Fruit fly (Drosophila melanogaster): ENCODE data around the gene Sgs7.

The Sgs7 gene

DNA sequence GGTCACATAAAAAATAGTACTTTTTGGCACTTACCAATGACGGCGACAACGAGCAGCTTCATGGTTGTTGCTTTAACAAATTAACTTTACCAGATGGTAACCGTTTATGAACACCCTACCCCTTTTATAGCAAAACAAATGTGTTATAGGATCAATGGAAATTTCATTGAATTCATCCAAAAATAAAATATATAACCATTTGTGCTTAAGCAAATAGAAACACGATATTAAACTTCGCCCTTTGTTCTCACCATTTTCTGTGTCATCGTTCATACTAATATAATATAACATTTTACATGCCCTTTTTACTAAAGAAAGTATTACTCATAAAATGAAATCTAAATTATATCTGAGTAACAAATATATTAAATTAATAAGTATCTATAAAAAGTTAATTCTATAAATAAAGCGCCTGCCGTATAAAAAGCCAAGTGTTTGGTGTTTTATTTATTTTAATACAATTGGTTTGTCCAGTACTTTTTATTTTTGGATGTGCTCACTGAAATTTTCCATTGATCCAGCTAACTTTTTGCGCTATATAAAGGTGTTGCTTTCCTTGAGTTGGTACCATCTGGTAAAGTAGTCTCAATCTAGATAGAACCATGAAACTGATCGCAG, at the start of gene Sgs7, which contains the start of gene Sgs8:
Sgs7 (plus strand) TSS at position 568 of the 618 bp plus-strand sequence.
Sgs8 (minus strand) TSS at position 101 of the 618 bp plus-strand sequence.
- no peak for TF ChIP-seq CG33213 (GFP tag; optimal IDR thresholded peaks at IDR 0.05)
- TF ChIP-seq ssp (GFP tag; IDR thresholded peaks at IDR 0.05): no peak
- no peak for TF ChIP-seq Stat92E (GFP tag; optimal IDR thresholded peaks at IDR 0.05)
- TF ChIP-seq gcm2 (GFP tag; optimal IDR thresholded peaks at IDR 0.05): no peak
- TF ChIP-seq CG9932 (GFP tag; IDR thresholded peaks at IDR 0.05): no peak
- no peak for TF ChIP-seq CG4707 (GFP tag; optimal IDR thresholded peaks at IDR 0.05)
- no peak for TF ChIP-seq CG17612 (GFP tag; IDR thresholded peaks at IDR 0.05)
- no peak for TF ChIP-seq Nf-YB (GFP tag; optimal IDR thresholded peaks at IDR 0.05)
- TF ChIP-seq nau (GFP tag; optimal IDR thresholded peaks at IDR 0.05): no peak
- TF ChIP-seq sim (GFP tag; IDR thresholded peaks at IDR 0.05): no peak
- no peak for TF ChIP-seq CG3281 (GFP tag; optimal IDR thresholded peaks at IDR 0.05)

DNA sequence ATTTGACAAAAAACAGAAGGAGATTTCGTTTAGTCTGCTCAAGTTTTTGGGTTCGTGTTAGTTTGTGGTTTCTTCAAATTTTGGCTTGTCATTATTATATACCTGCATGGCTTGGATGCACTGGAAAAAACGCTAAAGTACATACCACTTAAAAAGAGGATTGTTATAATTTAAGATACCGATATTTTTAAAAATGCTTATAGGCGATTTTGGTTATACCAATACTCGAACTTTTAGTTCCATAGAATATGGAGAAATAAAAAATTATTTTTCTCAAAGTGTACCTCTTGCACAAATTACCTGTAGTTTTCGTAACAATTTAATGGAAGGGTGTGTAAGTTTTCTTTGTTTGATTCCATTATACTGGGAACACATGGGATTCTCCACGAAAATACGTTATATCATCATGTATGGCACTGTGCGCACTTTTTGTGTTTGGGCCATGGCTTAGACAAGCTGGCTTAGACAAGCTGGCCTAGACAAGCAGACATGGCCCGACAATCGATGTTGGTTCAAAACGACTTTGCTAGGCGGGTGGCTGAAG, 44.2 kb upstream of the Sgs7 start, which contains the start of gene Fum3:
Fum3 (minus strand) TSS at position 494 of the 544 bp plus-strand sequence.
- peak; percentile 53; the same call in 1 of the 2 replicates for TF ChIP-seq ara (GFP tag; IDR thresholded peaks at IDR 0.05)
- peak; percentile 15 for TF ChIP-seq dmrt99B (tag; optimal IDR thresholded peaks at IDR 0.05)
- no peak for TF ChIP-seq CG9609 (GFP tag; optimal IDR thresholded peaks at IDR 0.05)
- no peak for TF ChIP-seq hth (optimal IDR thresholded peaks at IDR 0.05)
- TF ChIP-seq CG7372 (GFP tag; IDR thresholded peaks at IDR 0.05): no peak
- peak; percentile 45 for TF ChIP-seq row (GFP tag; IDR thresholded peaks at IDR 0.05)
- TF ChIP-seq dysf (GFP tag; IDR thresholded peaks at IDR 0.05): peak; percentile 35; the same call in 1 of the 3 replicates
- TF ChIP-seq zen (tag; optimal IDR thresholded peaks at IDR 0.05): peak; percentile 50
- TF ChIP-seq tgo (GFP tag; IDR thresholded peaks at IDR 0.05): no peak
- TF ChIP-seq CG2712 (tag; optimal IDR thresholded peaks at IDR 0.05): peak; percentile 43
- peak; percentile 11 for TF ChIP-seq grau (tag; optimal IDR thresholded peaks at IDR 0.05)
- no peak for TF ChIP-seq CG12744 (GFP tag; optimal IDR thresholded peaks at IDR 0.05)
- peak; percentile 33 for TF ChIP-seq CG4424 (GFP tag; optimal IDR thresholded peaks at IDR 0.05)
- peak; percentile 37; the same call in 1 of the 2 replicates for TF ChIP-seq Ada2b (GFP tag; IDR thresholded peaks at IDR 0.05)
- TF ChIP-seq Oaz (GFP tag; IDR thresholded peaks at IDR 0.05): no peak
- peak; percentile 21 for TF ChIP-seq CG2678 (tag; optimal IDR thresholded peaks at IDR 0.05)
- no peak for TF ChIP-seq pzg (GFP tag; optimal IDR thresholded peaks at IDR 0.05)
- no peak for TF ChIP-seq prd (optimal IDR thresholded peaks at IDR 0.05)
- TF ChIP-seq prd (GFP tag; IDR thresholded peaks at IDR 0.05): peak; percentile 78
- TF ChIP-seq fru (optimal IDR thresholded peaks at IDR 0.05): no peak
- peak; percentile 83 for TF ChIP-seq sens (GFP tag)
- no peak for TF ChIP-seq CG4360 (GFP tag; IDR thresholded peaks at IDR 0.05)
- TF ChIP-seq Dbx (GFP tag; IDR thresholded peaks at IDR 0.05): 0 out of 3 replicates have a peak, but pooled peaks have one; percentile 24
- no peak for TF ChIP-seq yki (optimal IDR thresholded peaks at IDR 0.05)
- TF ChIP-seq so (GFP tag; IDR thresholded peaks at IDR 0.05): no peak
- TF ChIP-seq chinmo (GFP tag; IDR thresholded peaks at IDR 0.05; ENCODE audit: partially characterized antibody): no peak
- TF ChIP-seq chif (GFP tag; optimal IDR thresholded peaks at IDR 0.05): peak in 1 of 2 experiments; percentile 13
- TF ChIP-seq Rx (GFP tag; IDR thresholded peaks at IDR 0.05): no peak
- TF ChIP-seq tio (GFP tag; optimal IDR thresholded peaks at IDR 0.05): peak; percentile 7
- TF ChIP-seq BtbVII (GFP tag; optimal IDR thresholded peaks at IDR 0.05): no peak
- peak; percentile 31 for TF ChIP-seq CG18262 (tag; optimal IDR thresholded peaks at IDR 0.05)
- peak; percentile 32 for TF ChIP-seq CG11504 (tag; optimal IDR thresholded peaks at IDR 0.05)
- TF ChIP-seq otp (GFP tag; IDR thresholded peaks at IDR 0.05): peak; percentile 24; the same call in 1 of the 3 replicates
- TF ChIP-seq CG11398 (GFP tag; optimal IDR thresholded peaks at IDR 0.05): no peak
- no peak for TF ChIP-seq pan (optimal IDR thresholded peaks at IDR 0.05)
- peak in 1 of 2 experiments; percentile 30 for TF ChIP-seq pan (GFP tag; optimal IDR thresholded peaks at IDR 0.05 in 1 of 2, IDR thresholded peaks at IDR 0.05 in 1 of 2)
- TF ChIP-seq CG14667 (GFP tag; IDR thresholded peaks at IDR 0.05): 0 out of 2 replicates have a peak, but pooled peaks have one; percentile 3
- TF ChIP-seq vvl (GFP tag; IDR thresholded peaks at IDR 0.05): peak; percentile 6; the same call in 1 of the 2 replicates
- peak; percentile 66 for TF ChIP-seq Xrp1 (GFP tag; IDR thresholded peaks at IDR 0.05)
